Fruit fly (Drosophila melanogaster) whole organism, embryonic: ENCODE measurements around the gene beag.

Source experiments
- ATbp ChIP-seq: fragments of 200-800 bp; sonication (Bioruptor generic); optimal IDR thresholded peaks from 2 replicates; lab custom pipeline; 2017; ENCODE audit warnings: missing biosample characterization, mild to moderate bottlenecking, missing genetic modification characterization, missing genetic modification reagents
- B-H2 ChIP-seq: fragments of 200-800 bp; sonication (Bioruptor generic); optimal IDR thresholded peaks from 2 replicates; lab custom pipeline; 2018; ENCODE audit warnings: missing biosample characterization, mild to moderate bottlenecking, missing genetic modification characterization
- CG10209 ChIP-seq: fragments of 200-800 bp; sonication (Bioruptor generic); optimal IDR thresholded peaks from 3 replicates; lab custom pipeline; 2017; ENCODE audit warnings: missing biosample characterization, mild to moderate bottlenecking, missing genetic modification characterization, missing genetic modification reagents
- CG10267 ChIP-seq: fragments of 200-800 bp; sonication (Bioruptor generic); optimal IDR thresholded peaks from 2 replicates; lab custom pipeline; 2018; ENCODE audit warnings: missing biosample characterization, mild to moderate bottlenecking, missing genetic modification characterization, moderate library complexity
- CG10543 ChIP-seq: fragments of 200-800 bp; sonication (Bioruptor generic); optimal IDR thresholded peaks from 3 replicates; lab custom pipeline; 2017; ENCODE audit warnings: missing biosample characterization, mild to moderate bottlenecking, missing genetic modification characterization, moderate library complexity
- CG10654 ChIP-seq: fragments of 200-800 bp; sonication (Bioruptor generic); optimal IDR thresholded peaks from 2 replicates; lab custom pipeline; 2016; ENCODE audit warnings: missing biosample characterization, missing genetic modification characterization
- CG10979 ChIP-seq: fragments of 200-800 bp; sonication (Bioruptor generic); optimal IDR thresholded peaks from 2 replicates; lab custom pipeline; 2018; ENCODE audit warnings: missing biosample characterization, mild to moderate bottlenecking, missing genetic modification characterization, moderate library complexity
- CG11085 ChIP-seq: fragments of 200-800 bp; sonication (Bioruptor generic); IDR thresholded peaks from 2 replicates; pipeline ENCODE4 v1.3.6; 2022; ENCODE audit warnings: missing biosample characterization, missing genetic modification characterization
- CG12219 ChIP-seq: fragments of 200-800 bp; sonication (Bioruptor generic); optimal IDR thresholded peaks from 3 replicates; lab custom pipeline; 2018; ENCODE audit warnings: missing biosample characterization, mild to moderate bottlenecking, missing genetic modification characterization
- CG12744 ChIP-seq: fragments of 200-800 bp; sonication (Bioruptor generic); optimal IDR thresholded peaks from 2 replicates; lab custom pipeline; 2016; ENCODE audit warnings: missing biosample characterization, missing genetic modification characterization
- CG14441 ChIP-seq: fragments of 200-800 bp; sonication (Bioruptor generic); IDR thresholded peaks from 2 replicates; pipeline ENCODE4 v1.3.6; 2022; ENCODE audit warnings: missing biosample characterization, missing genetic modification characterization
- CG15269 ChIP-seq: fragments of 200-800 bp; sonication (Bioruptor generic); optimal IDR thresholded peaks from 2 replicates; lab custom pipeline; 2018; ENCODE audit warnings: missing biosample characterization, mild to moderate bottlenecking, missing genetic modification characterization, moderate library complexity
- CG17328 ChIP-seq: fragments of 200-800 bp; sonication (Bioruptor generic); IDR thresholded peaks from 2 replicates; pipeline ENCODE4 v1.3.6; 2022; ENCODE audit warnings: missing biosample characterization, missing genetic modification characterization
- CG17385 ChIP-seq: fragments of 200-800 bp; sonication (Bioruptor generic); optimal IDR thresholded peaks from 3 replicates; lab custom pipeline; 2018; ENCODE audit warnings: missing biosample characterization, mild to moderate bottlenecking, missing genetic modification characterization
- CG1792 ChIP-seq: fragments of 200-800 bp; sonication (Bioruptor generic); optimal IDR thresholded peaks from 2 replicates; lab custom pipeline; 2016; ENCODE audit warnings: missing biosample characterization, missing genetic modification characterization
- CG18262 ChIP-seq: fragments of 200-800 bp; optimal IDR thresholded peaks from 3 replicates; lab custom pipeline; 2019; ENCODE audit warnings: missing biosample characterization, mild to moderate bottlenecking, missing genetic modification characterization, moderate library complexity
- CG18599 ChIP-seq: fragments of 200-800 bp; sonication (Bioruptor generic); optimal IDR thresholded peaks from 3 replicates; lab custom pipeline; 2017; ENCODE audit warnings: missing biosample characterization, missing genetic modification characterization, mild to moderate bottlenecking, moderate library complexity, missing genetic modification reagents
- CG30431 ChIP-seq: fragments of 200-800 bp; sonication (Bioruptor generic); optimal IDR thresholded peaks from 2 replicates; lab custom pipeline; 2017; ENCODE audit warnings: missing biosample characterization, missing genetic modification characterization
- CG31224 ChIP-seq: fragments of 200-800 bp; sonication (Bioruptor generic); IDR thresholded peaks from 2 replicates; pipeline ENCODE4 v1.3.6; 2022; ENCODE audit warnings: missing biosample characterization, missing genetic modification characterization
- CG33213 ChIP-seq: fragments of 200-800 bp; sonication (Bioruptor generic); optimal IDR thresholded peaks from 3 replicates; lab custom pipeline; 2016; ENCODE audit warnings: missing biosample characterization, missing genetic modification characterization
- CG3726 ChIP-seq: fragments of 200-800 bp; sonication (Bioruptor generic); IDR thresholded peaks from 3 replicates; pipeline ENCODE4, ENCODE4 v1.3.6; 2022; ENCODE audit warnings: missing biosample characterization, missing genetic modification characterization
- CG6813 ChIP-seq: fragments of 200-800 bp; sonication (Bioruptor generic); optimal IDR thresholded peaks from 2 replicates; lab custom pipeline; 2017; ENCODE audit warnings: missing biosample characterization, missing genetic modification characterization, mild to moderate bottlenecking, moderate library complexity, missing genetic modification reagents
- Drgx ChIP-seq: fragments of 200-800 bp; sonication (Bioruptor generic); IDR thresholded peaks from 2 replicates; pipeline ENCODE4 v1.3.6; 2022; ENCODE audit warnings: missing biosample characterization, missing genetic modification characterization
- E2f2 ChIP-seq: fragments of 200-800 bp; sonication (Bioruptor generic); IDR thresholded peaks from 2 replicates; pipeline ENCODE4 v1.3.6; 2022; ENCODE audit warnings: missing biosample characterization, missing genetic modification characterization
- Elba2 ChIP-seq: fragments of 200-800 bp; sonication (Bioruptor generic); optimal IDR thresholded peaks from 3 replicates; lab custom pipeline; 2016; ENCODE audit warnings: missing biosample characterization, missing genetic modification characterization
- Ets65A ChIP-seq: fragments of 200-800 bp; sonication (Bioruptor generic); peaks from one replicate; lab custom pipeline; 2016; ENCODE audit warnings: missing biosample characterization, missing genetic modification characterization
- Hey ChIP-seq: fragments of 200-800 bp; sonication (Bioruptor generic); optimal IDR thresholded peaks from 3 replicates; lab custom pipeline; 2018; ENCODE audit warnings: missing biosample characterization, mild to moderate bottlenecking, missing genetic modification characterization
- Hmr ChIP-seq: fragments of 200-800 bp; sonication (Bioruptor generic); optimal IDR thresholded peaks from 3 replicates; lab custom pipeline; 2017; ENCODE audit warnings: mild to moderate bottlenecking, missing biosample characterization, missing genetic modification reagents, missing genetic modification characterization
- Hr51 ChIP-seq, 2 experiments: fragments of 200-800 bp; sonication (Bioruptor generic); optimal IDR thresholded peaks; 2 replicates in 1 of 2; 3 replicates in 1 of 2; lab custom pipeline; 2016 to 2018; ENCODE audit warnings: missing biosample characterization in 2 of 2, missing genetic modification characterization in 2 of 2, mild to moderate bottlenecking in 1 of 2, moderate library complexity in 1 of 2
- Hsf ChIP-seq: fragments of 200-800 bp; sonication (Bioruptor generic); optimal IDR thresholded peaks from 3 replicates; lab custom pipeline; 2016; ENCODE audit warnings: missing biosample characterization, missing genetic modification characterization
- PHDP ChIP-seq: fragments of 200-800 bp; sonication (Bioruptor generic); optimal IDR thresholded peaks from 3 replicates; lab custom pipeline; 2018; ENCODE audit warnings: missing biosample characterization, mild to moderate bottlenecking, missing genetic modification characterization, moderate library complexity
- bsh ChIP-seq, 2 experiments: fragments of 200-800 bp; sonication (Bioruptor generic); optimal IDR thresholded peaks; 2 replicates each; lab custom pipeline; 2017 to 2018; ENCODE audit warnings: mild to moderate bottlenecking in 2 of 2, missing biosample characterization in 2 of 2, missing genetic modification characterization in 2 of 2, moderate library complexity in 1 of 2
- caup ChIP-seq: fragments of 200-800 bp; sonication (Bioruptor generic); optimal IDR thresholded peaks from 3 replicates; lab custom pipeline; 2017; ENCODE audit warnings: missing biosample characterization, mild to moderate bottlenecking, missing genetic modification characterization, moderate library complexity; ENCODE audit not compliant: severe bottlenecking
- danr ChIP-seq: fragments of 200-800 bp; sonication (Bioruptor generic); IDR thresholded peaks from 2 replicates; pipeline ENCODE4 v1.3.6; 2022; ENCODE audit warnings: missing biosample characterization, missing genetic modification characterization
- gce ChIP-seq: fragments of 200-800 bp; sonication (Bioruptor generic); IDR thresholded peaks from 3 replicates; pipeline ENCODE4 v1.3.6; 2022; ENCODE audit warnings: missing biosample characterization, missing genetic modification characterization
- hkb ChIP-seq, 2 experiments: fragments of 200-800 bp in 1 of 2; fragments of >200 bp in 1 of 2; sonication (Bioruptor generic) in 1 of 2; IDR thresholded peaks in 1 of 2; optimal IDR thresholded peaks in 1 of 2; 2 replicates each; pipeline versions ENCODE4 v1.3.6 to Lab custom; 2017 to 2022; ENCODE audit warnings: missing biosample characterization in 1 of 2, missing genetic modification characterization in 1 of 2
- ind ChIP-seq: fragments of 200-800 bp; sonication (Bioruptor generic); optimal IDR thresholded peaks from 3 replicates; lab custom pipeline; 2016; ENCODE audit warnings: missing biosample characterization, missing genetic modification characterization
- ken ChIP-seq: fragments of 200-800 bp; sonication (Bioruptor generic); IDR thresholded peaks from 3 replicates; pipeline ENCODE4 v1.3.6; 2022; ENCODE audit warnings: missing biosample characterization, missing genetic modification characterization
- lmd ChIP-seq: fragments of 200-800 bp; sonication (Bioruptor generic); IDR thresholded peaks from 2 replicates; pipeline ENCODE4 v1.3.6; 2022; ENCODE audit warnings: missing biosample characterization, missing genetic modification characterization
- nau ChIP-seq: fragments of 200-800 bp; sonication (Bioruptor generic); optimal IDR thresholded peaks from 3 replicates; lab custom pipeline; 2017; ENCODE audit warnings: missing biosample characterization, mild to moderate bottlenecking, missing genetic modification characterization, missing genetic modification reagents
- nerfin-1 ChIP-seq: fragments of 200-800 bp; sonication (Bioruptor generic); optimal IDR thresholded peaks from 3 replicates; lab custom pipeline; 2019; ENCODE audit warnings: missing biosample characterization, mild to moderate bottlenecking, missing genetic modification characterization, moderate library complexity
- org-1 ChIP-seq: fragments of 200-800 bp; sonication (Bioruptor generic); optimal IDR thresholded peaks from 2 replicates; lab custom pipeline; 2017; ENCODE audit warnings: missing biosample characterization, missing genetic modification characterization
- row ChIP-seq: fragments of 200-800 bp; sonication (Bioruptor generic); IDR thresholded peaks from 3 replicates; pipeline ENCODE4 v1.3.6; 2022; ENCODE audit warnings: missing biosample characterization, missing genetic modification characterization
- sisA ChIP-seq: fragments of 200-800 bp; sonication (Bioruptor generic); IDR thresholded peaks from 2 replicates; pipeline ENCODE4 v1.3.6; 2022; ENCODE audit warnings: missing biosample characterization, missing genetic modification characterization
- slbo ChIP-seq: fragments of 200-800 bp; sonication (Bioruptor generic); IDR thresholded peaks from 2 replicates; pipeline ENCODE4 v1.3.6; 2022; ENCODE audit warnings: missing biosample characterization, missing genetic modification characterization
- tap ChIP-seq: fragments of 200-800 bp; optimal IDR thresholded peaks from 3 replicates; lab custom pipeline; 2019; ENCODE audit warnings: missing biosample characterization, mild to moderate bottlenecking, missing genetic modification characterization, moderate library complexity
- tgo ChIP-seq: fragments of 200-800 bp; sonication (Bioruptor generic); IDR thresholded peaks from 3 replicates; pipeline ENCODE4 v1.3.6; 2022; ENCODE audit warnings: missing biosample characterization, missing genetic modification characterization
- tio ChIP-seq: fragments of 200-800 bp; sonication (Bioruptor generic); optimal IDR thresholded peaks from 2 replicates; lab custom pipeline; 2017; ENCODE audit warnings: missing biosample characterization, missing genetic modification characterization, inconsistent platforms
- ttk ChIP-seq: fragments of 200-800 bp; sonication (Bioruptor generic); IDR thresholded peaks from 2 replicates; pipeline ENCODE4 v2.1.2; 2022; ENCODE audit warnings: missing biosample characterization, missing genetic modification characterization

beag gene

DNA sequence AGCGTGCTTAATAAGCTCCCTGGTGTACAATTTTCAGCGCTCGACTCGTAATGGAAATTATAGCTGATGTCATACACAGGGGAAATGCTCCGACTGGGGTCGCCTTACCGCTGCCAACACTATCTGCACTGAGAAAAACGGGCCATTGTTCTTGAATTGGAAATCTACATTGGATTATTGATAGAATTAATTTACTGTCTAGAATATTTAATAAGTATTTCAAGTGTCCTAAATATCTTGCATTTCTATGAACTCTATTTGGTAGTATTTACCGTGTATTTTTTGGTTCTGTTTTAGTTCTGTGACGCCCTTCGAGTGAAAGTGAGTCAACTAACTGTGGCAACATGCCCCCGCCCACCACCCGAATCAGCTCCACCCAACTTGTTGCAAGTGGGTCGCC, 18.5 kb upstream of the beag start (continued):
- peak; percentile 20 for TF ChIP-seq org-1 (GFP tag; lab: Kevin White, UChicago)
- peak; percentile 29 for TF ChIP-seq caup (GFP tag; lab: Kevin White, UChicago)
- peak; percentile 35 for TF ChIP-seq CG18262 (tag; lab: Kevin White, UChicago)
- 0 out of 2 replicates have a peak, but pooled peaks have one; percentile 21 for TF ChIP-seq E2f2 (GFP tag; lab: Robert Waterston, UW)
- TF ChIP-seq ind, result peak; percentile 24
- TF ChIP-seq CG1792 (GFP tag; lab: Kevin White, UChicago), result no peak
- peak; percentile 38 for TF ChIP-seq CG10209 (GFP tag; lab: Kevin White, UChicago)
- TF ChIP-seq Hmr (GFP tag; lab: Kevin White, UChicago), result peak; percentile 44
- 0 out of 3 replicates have a peak, but pooled peaks have one; percentile 9 for TF ChIP-seq CG3726 (GFP tag; lab: Robert Waterston, UW)
- TF ChIP-seq Hr51 (GFP tag; optimal IDR thresholded peaks at IDR 0.05; lab: Kevin White, UChicago), result peak in 1 of 2 experiments; percentile 52
- TF ChIP-seq B-H2 (GFP tag; lab: Kevin White, UChicago), result no peak
- TF ChIP-seq CG10543 (GFP tag; lab: Kevin White, UChicago), result peak; percentile 20
- peak; percentile 52 for TF ChIP-seq CG10979 (tag; lab: Kevin White, UChicago)
- TF ChIP-seq CG17385 (GFP tag; lab: Kevin White, UChicago), result peak; percentile 16
- peak; percentile 2 for TF ChIP-seq CG10654 (GFP tag; lab: Kevin White, UChicago)
- TF ChIP-seq ATbp (GFP tag; lab: Kevin White, UChicago), result peak; percentile 6
- peak; percentile 24 for TF ChIP-seq PHDP
- peak; percentile 69 for TF ChIP-seq row (GFP tag; lab: Robert Waterston, UW)
- TF ChIP-seq CG31224 (GFP tag; lab: Robert Waterston, UW), result no peak
- no peak for TF ChIP-seq CG33213 (GFP tag; lab: Kevin White, UChicago)
- peak; percentile 91 for TF ChIP-seq Ets65A (GFP tag; lab: Kevin White, UChicago)
- TF ChIP-seq bsh (GFP tag; optimal IDR thresholded peaks at IDR 0.05; lab: Kevin White, UChicago), result peak in 1 of 2 experiments; percentile 51
- peak; percentile 48 for TF ChIP-seq sisA (GFP tag; lab: Robert Waterston, UW)
- TF ChIP-seq CG10267 (tag; lab: Kevin White, UChicago), result peak; percentile 15
- TF ChIP-seq ken (GFP tag; lab: Robert Waterston, UW), result 0 out of 3 replicates have a peak, but pooled peaks have one; percentile 18
- no peak for TF ChIP-seq CG11085 (GFP tag; lab: Robert Waterston, UW)
- TF ChIP-seq Hsf (GFP tag; lab: Kevin White, UChicago), result peak; percentile 25
- peak; percentile 75 for TF ChIP-seq CG18599 (GFP tag; lab: Kevin White, UChicago)
- TF ChIP-seq CG14441 (GFP tag; lab: Robert Waterston, UW), result peak; percentile 34; the same call in 1 of the 2 replicates
- peak; percentile 54; the same call in 1 of the 2 replicates for TF ChIP-seq CG17328 (GFP tag; lab: Robert Waterston, UW)
- TF ChIP-seq nau, result no peak
- no peak for TF ChIP-seq Elba2 (GFP tag; lab: Kevin White, UChicago)
- peak; percentile 22 for TF ChIP-seq CG30431 (GFP tag; lab: Kevin White, UChicago)
- no peak for TF ChIP-seq Hey (tag; lab: Kevin White, UChicago)
- TF ChIP-seq CG15269 (tag; lab: Kevin White, UChicago), result peak; percentile 44
- TF ChIP-seq CG12744 (GFP tag; lab: Kevin White, UChicago), result no peak
- TF ChIP-seq tap, result peak; percentile 42
- no peak for TF ChIP-seq hkb (optimal IDR thresholded peaks at IDR 0.05; lab: Kevin White, UChicago)
- 0 out of 2 replicates have a peak, but pooled peaks have one; percentile 26 for TF ChIP-seq hkb (GFP tag; IDR thresholded peaks at IDR 0.05; lab: Robert Waterston, UW)
- 0 out of 2 replicates have a peak, but pooled peaks have one; percentile 22 for TF ChIP-seq ttk (GFP tag; lab: Robert Waterston, UW)
- 0 out of 3 replicates have a peak, but pooled peaks have one; percentile 24 for TF ChIP-seq gce (GFP tag; lab: Robert Waterston, UW)
- peak; percentile 21 for TF ChIP-seq tio (GFP tag; lab: Kevin White, UChicago)
- peak; percentile 14 for TF ChIP-seq nerfin-1 (tag; lab: Kevin White, UChicago)
- peak; percentile 14 for TF ChIP-seq CG6813 (GFP tag; lab: Kevin White, UChicago)
- peak; percentile 38 for TF ChIP-seq lmd
- TF ChIP-seq Drgx, result 0 out of 2 replicates have a peak, but pooled peaks have one; percentile 12
- peak; percentile 29 for TF ChIP-seq CG12219 (GFP tag; lab: Kevin White, UChicago)
- 0 out of 2 replicates have a peak, but pooled peaks have one; percentile 15 for TF ChIP-seq danr (GFP tag; lab: Robert Waterston, UW)
- peak; percentile 37; the same call in 1 of the 3 replicates for TF ChIP-seq tgo (GFP tag; lab: Robert Waterston, UW)
- TF ChIP-seq slbo (GFP tag; lab: Robert Waterston, UW), result peak; percentile 40; the same call in 1 of the 2 replicates
